Worm (Caenorhabditis elegans): ENCODE data around the gene C50H2.5.

ce11 chrV:9901119-9901518 is 17.4 kb upstream of the C50H2.5 start:
- TF ChIP-seq W03F9.2 (tag; optimal IDR thresholded peaks at IDR 0.05), result no peak
- no peak for TF ChIP-seq dao-5 (tag; optimal IDR thresholded peaks at IDR 0.05)
- TF ChIP-seq him-1 (tag; optimal IDR thresholded peaks at IDR 0.05), result no peak
